Fruit fly (Drosophila melanogaster) Kc167 (cell line): ENCODE results near the gene Rbfox1.

Experiments
- Myc ChIP-seq: fragments of >200 bp; optimal IDR thresholded peaks from 2 replicates; lab custom pipeline; 2017; ENCODE audit warnings: missing external identifiers
- Sin3A ChIP-seq: fragments of >200 bp; optimal IDR thresholded peaks from 2 replicates; lab custom pipeline; 2018; ENCODE audit warnings: missing external identifiers
- h ChIP-seq: fragments of >200 bp; optimal IDR thresholded peaks from 3 replicates; lab custom pipeline; 2018; ENCODE audit warnings: missing external identifiers
- insv ChIP-seq: fragments of >200 bp; optimal IDR thresholded peaks from 3 replicates; lab custom pipeline; 2018; ENCODE audit warnings: missing external identifiers
- psq ChIP-seq: fragments of >200 bp; optimal IDR thresholded peaks from 2 replicates; lab custom pipeline; 2017; ENCODE audit warnings: missing external identifiers
- ttk ChIP-seq: sonication (Bioruptor generic); optimal IDR thresholded peaks from 2 replicates; lab custom pipeline; 2017; ENCODE audit warnings: missing external identifiers

Gene Rbfox1

dm6 chr3L:10536297-10536696 is 55.1 kb downstream of the Rbfox1 start:
- TF ChIP-seq Sin3A (lab: Kevin White, UChicago) (no peak), Myc (lab: Kevin White, UChicago) (no peak), psq (lab: Kevin White, UChicago) (no peak), insv (no peak), h (lab: Kevin White, UChicago) (no peak), ttk (lab: Kevin White, UChicago) (no peak)

DNA sequence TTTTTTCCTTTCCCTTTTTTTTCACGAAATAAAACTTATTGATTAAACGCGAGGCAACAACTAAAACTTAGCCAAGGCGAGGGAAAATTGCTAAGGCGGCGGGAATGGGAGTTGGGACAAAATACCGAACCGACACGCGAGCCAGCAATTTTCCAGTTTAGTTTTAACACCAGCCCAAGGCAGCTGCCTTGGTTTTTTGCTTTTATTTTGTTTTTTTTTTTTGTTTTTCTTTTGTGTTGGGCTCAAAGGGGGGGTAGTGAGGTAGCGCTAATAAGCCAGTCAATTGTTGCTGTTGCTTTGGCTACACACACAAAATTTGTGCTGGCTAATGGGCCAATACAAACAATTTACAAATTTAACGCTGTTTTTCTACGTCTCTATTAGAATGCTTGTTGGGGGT is 57.1 kb downstream of the Rbfox1 start:
- TF ChIP-seq h (lab: Kevin White, UChicago), result no peak
- TF ChIP-seq psq (lab: Kevin White, UChicago), result no peak
- TF ChIP-seq Myc (lab: Kevin White, UChicago), result no peak
- no peak for TF ChIP-seq ttk (lab: Kevin White, UChicago)
- TF ChIP-seq Sin3A (lab: Kevin White, UChicago), result no peak
- TF ChIP-seq insv, result no peak

DNA sequence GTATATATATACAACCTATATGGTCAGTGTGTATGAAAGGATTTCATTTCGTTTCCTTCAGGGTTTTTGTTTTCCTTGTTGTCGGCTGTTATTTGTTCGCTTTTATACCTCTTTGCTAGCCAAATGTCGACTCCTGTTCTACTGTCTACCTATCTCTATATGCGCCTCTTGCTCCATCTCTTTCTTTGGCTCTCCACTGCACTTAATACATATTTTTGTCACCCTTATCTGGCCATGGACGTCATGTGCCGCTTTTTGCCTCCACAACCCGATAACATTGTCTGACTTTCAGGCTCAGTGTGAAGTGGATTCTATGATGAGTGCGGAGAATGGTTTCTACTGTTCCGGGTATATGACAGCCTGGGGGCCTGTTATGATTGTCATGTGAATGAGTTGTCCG is 59.6 kb downstream of the Rbfox1 start:
- no peak for TF ChIP-seq Myc (lab: Kevin White, UChicago)
- TF ChIP-seq Sin3A (lab: Kevin White, UChicago), result no peak
- TF ChIP-seq ttk (lab: Kevin White, UChicago), result no peak
- TF ChIP-seq h (lab: Kevin White, UChicago), result no peak
- no peak for TF ChIP-seq insv
- no peak for TF ChIP-seq psq (lab: Kevin White, UChicago)

DNA sequence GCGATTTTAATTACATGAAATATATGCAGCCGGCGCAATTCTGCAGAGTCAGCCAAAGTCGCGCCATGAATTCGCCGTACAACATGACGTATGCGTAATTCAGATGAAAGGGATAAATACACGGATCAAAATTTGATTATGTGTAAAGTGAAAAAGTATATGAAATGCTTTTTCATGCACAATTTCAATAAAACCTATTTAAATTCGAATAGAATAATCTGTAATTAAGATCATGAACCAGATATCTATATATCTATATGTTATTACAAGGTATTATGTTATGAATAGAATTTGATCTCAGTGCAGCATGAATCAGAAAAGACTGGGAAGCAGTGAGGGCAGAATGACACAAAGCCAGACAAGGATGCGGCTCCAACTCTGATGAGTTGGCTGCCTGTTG is 63.1 kb downstream of the Rbfox1 start:
- TF ChIP-seq insv, result no peak
- TF ChIP-seq h (lab: Kevin White, UChicago), result no peak
- TF ChIP-seq Sin3A (lab: Kevin White, UChicago), result no peak
- TF ChIP-seq psq (lab: Kevin White, UChicago), result no peak
- TF ChIP-seq ttk (lab: Kevin White, UChicago), result no peak
- no peak for TF ChIP-seq Myc (lab: Kevin White, UChicago)

DNA sequence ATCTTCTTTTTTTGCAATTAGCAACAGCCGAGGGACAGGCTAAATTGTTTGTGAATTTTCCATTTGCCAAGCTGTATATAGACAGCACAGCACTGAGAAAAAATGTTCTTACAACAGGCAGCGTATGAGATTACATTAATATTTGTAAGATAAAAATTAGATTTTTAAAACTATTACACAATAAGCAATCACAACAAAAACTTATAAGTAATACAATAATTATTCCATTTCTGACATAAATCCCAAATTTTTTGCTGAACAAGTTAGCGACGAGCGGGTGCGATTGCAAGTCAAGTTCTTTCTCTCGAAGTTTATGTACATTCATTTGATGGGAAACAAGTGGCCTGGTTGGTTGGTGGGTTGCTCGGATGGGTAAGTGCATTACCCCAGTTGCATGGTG is 63.8 kb downstream of the Rbfox1 start:
- TF ChIP-seq insv (no peak), psq (lab: Kevin White, UChicago) (no peak), Sin3A (lab: Kevin White, UChicago) (no peak), h (lab: Kevin White, UChicago) (no peak), ttk (lab: Kevin White, UChicago) (no peak), Myc (lab: Kevin White, UChicago) (no peak)

- TF ChIP-seq Sin3A (lab: Kevin White, UChicago) (no peak), h (lab: Kevin White, UChicago) (no peak), insv (no peak), psq (lab: Kevin White, UChicago) (no peak), Myc (lab: Kevin White, UChicago) (no peak), ttk (lab: Kevin White, UChicago) (no peak)
Measured at dm6 chr3L:10550069-10550468, 68.9 kb downstream of the Rbfox1 start.

DNA sequence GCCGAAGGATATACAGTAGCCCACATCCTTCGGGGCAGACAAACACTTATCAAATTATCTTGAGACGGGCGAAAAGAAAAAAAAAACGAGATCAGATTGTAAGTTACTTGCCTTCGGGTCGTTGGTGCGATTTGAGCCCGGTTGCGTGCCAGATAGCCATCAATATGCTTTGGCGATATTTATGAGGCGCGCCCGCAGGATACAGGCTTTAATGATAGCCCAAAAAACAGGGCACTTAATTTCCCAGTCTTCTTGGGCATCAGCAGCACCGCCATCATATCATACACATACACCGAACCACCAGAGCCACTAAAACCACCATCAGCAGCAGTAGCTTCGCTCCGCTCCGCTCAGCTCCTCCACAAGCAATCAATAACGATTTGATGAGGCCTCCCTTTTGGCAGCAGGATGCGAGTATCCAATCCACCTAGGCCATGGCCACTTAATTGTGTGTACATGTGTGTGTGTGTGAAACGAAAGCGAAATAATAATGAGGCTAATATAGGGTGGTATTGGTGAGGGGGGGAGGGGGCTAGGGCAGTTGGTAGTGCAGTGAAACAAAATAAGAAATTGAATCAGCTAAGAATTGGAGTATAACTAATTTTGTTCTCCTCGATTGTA is 69.7 kb downstream of the Rbfox1 start:
- TF ChIP-seq Myc (lab: Kevin White, UChicago) (no peak), h (lab: Kevin White, UChicago) (no peak), Sin3A (lab: Kevin White, UChicago) (no peak), ttk (lab: Kevin White, UChicago) (no peak), psq (lab: Kevin White, UChicago) (no peak), insv (no peak)

DNA sequence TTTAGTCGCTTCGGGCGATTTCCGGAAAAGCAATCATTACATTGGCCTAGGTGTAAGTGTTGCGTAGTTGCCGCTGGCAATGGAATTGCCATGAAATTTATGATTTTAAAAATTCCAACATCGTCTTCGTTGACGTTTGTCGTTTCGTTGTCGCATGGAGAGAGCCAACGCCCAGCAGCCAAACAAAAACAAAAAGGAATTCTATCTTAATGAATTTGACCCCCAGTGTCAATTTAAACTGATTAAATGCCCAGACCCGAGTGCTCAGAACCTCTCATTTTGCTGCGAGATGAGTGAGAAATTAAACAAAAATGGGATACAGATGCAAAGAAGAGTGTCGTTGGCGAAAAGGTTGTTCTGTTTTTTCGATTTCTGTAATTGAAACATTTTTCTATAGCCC is 71.9 kb downstream of the Rbfox1 start:
- TF ChIP-seq h (lab: Kevin White, UChicago) (no peak), Myc (lab: Kevin White, UChicago) (no peak), Sin3A (lab: Kevin White, UChicago) (no peak), insv (no peak), psq (lab: Kevin White, UChicago) (no peak), ttk (lab: Kevin White, UChicago) (no peak)

dm6 chr3L:10554489-10554888 is 73.3 kb downstream of the Rbfox1 start:
- TF ChIP-seq Myc (lab: Kevin White, UChicago) (no peak), insv (no peak), ttk (lab: Kevin White, UChicago) (no peak), psq (lab: Kevin White, UChicago) (no peak), h (lab: Kevin White, UChicago) (no peak), Sin3A (lab: Kevin White, UChicago) (no peak)

- TF ChIP-seq psq (lab: Kevin White, UChicago), result no peak
- no peak for TF ChIP-seq h (lab: Kevin White, UChicago)
- TF ChIP-seq Sin3A (lab: Kevin White, UChicago), result no peak
- no peak for TF ChIP-seq insv
Measured at dm6 chr3L:10558982-10559381, 77.8 kb downstream of the Rbfox1 start, which contains the start of gene CG6527. CG6527 (minus strand) TSS chr3L:10559082.

- no peak for TF ChIP-seq ttk (lab: Kevin White, UChicago)
- no peak for TF ChIP-seq Myc (lab: Kevin White, UChicago)
- TF ChIP-seq h (lab: Kevin White, UChicago), result no peak
- no peak for TF ChIP-seq insv
- no peak for TF ChIP-seq psq (lab: Kevin White, UChicago)
- no peak for TF ChIP-seq Sin3A (lab: Kevin White, UChicago)
Measured at dm6 chr3L:10562235-10562634, 81.0 kb downstream of the Rbfox1 start.

DNA sequence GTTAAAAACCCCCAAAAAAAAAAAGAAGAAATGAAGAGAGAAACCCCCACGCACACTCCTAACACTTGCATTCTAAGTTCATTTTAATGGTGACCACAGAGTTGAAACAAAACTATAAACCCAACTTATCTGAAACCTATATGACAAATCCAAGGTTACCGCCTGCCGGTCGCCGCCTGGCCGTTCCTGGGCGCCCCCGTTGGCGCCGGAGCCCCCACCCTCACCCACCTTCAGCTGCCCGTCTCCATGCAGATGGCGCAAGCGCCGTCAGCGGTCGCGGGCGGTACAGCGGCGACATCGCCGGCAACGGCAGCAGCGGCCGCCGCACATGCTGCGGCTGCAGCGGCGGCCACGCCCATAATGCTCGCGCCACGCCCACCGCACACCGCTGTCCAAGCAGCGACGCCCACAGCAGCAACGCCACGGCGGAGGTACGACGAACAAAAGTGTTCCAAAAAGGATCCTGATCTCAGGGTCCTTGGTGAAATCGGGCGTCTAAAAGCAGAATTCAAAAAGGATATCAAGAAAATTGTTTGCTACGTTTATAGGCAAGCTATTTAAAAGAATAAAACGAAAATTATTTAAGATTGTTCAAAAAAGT is 100.6 kb downstream of the Rbfox1 start:
- no peak for TF ChIP-seq insv
- TF ChIP-seq psq (lab: Kevin White, UChicago), result no peak
- no peak for TF ChIP-seq Myc (lab: Kevin White, UChicago)
- TF ChIP-seq Sin3A (lab: Kevin White, UChicago), result no peak
- TF ChIP-seq h (lab: Kevin White, UChicago), result no peak
- TF ChIP-seq ttk (lab: Kevin White, UChicago), result no peak
